Fruit fly (Drosophila melanogaster): Measurements from ENCODE around the gene CG46281.

The CG46281 gene

DNA sequence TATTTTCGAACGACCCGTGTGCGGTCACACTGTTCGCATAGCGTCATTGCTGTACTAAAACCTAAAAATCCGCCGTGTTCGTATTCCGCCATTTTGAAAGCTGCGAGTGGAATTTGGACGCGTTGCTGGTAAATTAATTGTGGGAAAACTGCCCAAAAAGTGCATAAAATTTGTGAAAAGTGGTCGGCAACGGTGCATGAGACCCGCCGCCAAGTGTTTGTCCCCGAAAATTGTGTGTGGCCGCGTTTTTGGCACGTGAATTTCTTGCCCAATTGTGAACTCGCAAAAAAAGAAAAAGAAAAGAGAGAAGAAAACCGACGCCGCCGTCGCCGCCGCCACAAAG, 18.5 kb downstream of the CG46281 start, which contains the start of gene CtBP (continued):
- TF ChIP-seq CG11723 (GFP tag; optimal IDR thresholded peaks at IDR 0.05) (no peak), bigmax (GFP tag; optimal IDR thresholded peaks at IDR 0.05) (no peak), sd (tag; optimal IDR thresholded peaks at IDR 0.05) (peak; percentile 88), Adf1 (GFP tag; IDR thresholded peaks at IDR 0.05) (peak; percentile 23; the same call in 1 of the 2 replicates), CG17361 (GFP tag; IDR thresholded peaks at IDR 0.05) (no peak), ato (GFP tag; IDR thresholded peaks at IDR 0.05; ENCODE audit: partially characterized antibody) (no peak), CG7963 (GFP tag; IDR thresholded peaks at IDR 0.05; ENCODE audit: partially characterized antibody) (no peak), Poxn (GFP tag; IDR thresholded peaks at IDR 0.05) (no peak), Oaz (GFP tag; IDR thresholded peaks at IDR 0.05) (no peak), Aef1 (GFP tag; IDR thresholded peaks at IDR 0.05) (no peak), ken (GFP tag; IDR thresholded peaks at IDR 0.05) (no peak), CG3407 (GFP tag; optimal IDR thresholded peaks at IDR 0.05) (no peak), amos (GFP tag; IDR thresholded peaks at IDR 0.05; ENCODE audit: partially characterized antibody) (no peak), HLH54F (GFP tag; optimal IDR thresholded peaks at IDR 0.05) (no peak), phol (tag; optimal IDR thresholded peaks at IDR 0.05) (peak; percentile 96), bab2 (GFP tag; optimal IDR thresholded peaks at IDR 0.05) (no peak), CG2875 (GFP tag; optimal IDR thresholded peaks at IDR 0.05) (no peak), salm (tag; optimal IDR thresholded peaks at IDR 0.05) (no peak), CG4282 (GFP tag; optimal IDR thresholded peaks at IDR 0.05) (no peak), nom (GFP tag; optimal IDR thresholded peaks at IDR 0.05) (peak; percentile 63), CG12659 (GFP tag; optimal IDR thresholded peaks at IDR 0.05) (peak; percentile 55), Lim3 (GFP tag; IDR thresholded peaks at IDR 0.05) (no peak), luna (GFP tag; optimal IDR thresholded peaks at IDR 0.05) (no peak), CG4404 (GFP tag; IDR thresholded peaks at IDR 0.05) (no peak), CG6175 (GFP tag; IDR thresholded peaks at IDR 0.05) (no peak), zf30C (GFP tag; optimal IDR thresholded peaks at IDR 0.05) (peak; percentile 24), ems (GFP tag; optimal IDR thresholded peaks at IDR 0.05) (no peak)

DNA sequence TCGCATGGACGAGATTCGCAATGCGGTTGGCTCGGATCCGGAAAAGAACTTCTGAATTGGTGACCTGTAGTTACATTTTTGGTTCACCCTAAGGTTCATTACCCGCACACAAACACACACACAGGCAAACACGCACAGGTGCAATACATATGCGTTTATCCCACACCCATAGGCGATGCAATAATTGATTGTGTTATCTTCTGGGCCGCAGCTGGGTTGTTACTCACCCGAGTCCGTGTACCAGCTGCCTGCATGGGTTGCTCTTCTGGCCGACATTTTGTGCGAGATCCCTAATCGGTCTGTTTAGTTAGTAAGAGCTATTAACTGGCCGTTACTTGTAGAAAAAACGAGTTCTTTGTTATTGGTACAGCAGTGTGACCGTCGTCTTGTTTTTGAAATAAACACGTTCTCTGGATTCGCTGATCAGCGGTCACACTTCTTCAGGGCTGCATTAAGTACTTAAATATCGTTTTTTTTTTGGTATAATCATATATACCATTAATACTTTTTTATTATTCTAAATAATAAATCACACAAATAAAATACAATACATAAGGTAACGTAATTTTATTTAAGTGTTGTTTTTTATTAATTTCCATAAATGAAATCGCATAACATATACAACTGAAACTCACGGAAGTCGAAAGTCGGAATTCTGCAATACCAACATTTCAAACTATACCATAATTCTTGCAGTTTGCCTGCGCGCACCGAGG, 19.0 kb downstream of the CG46281 start, which contains the start of gene CG8031:
Gene CG8031, minus strand, starts transcription at position 406 of the 716 bp plus-strand sequence.
- TF ChIP-seq NK7.1 (GFP tag; optimal IDR thresholded peaks at IDR 0.05) (no peak), insv (GFP tag; optimal IDR thresholded peaks at IDR 0.05) (peak in 1 of 2 experiments; percentile 12), Hr78 (GFP tag; optimal IDR thresholded peaks at IDR 0.05) (no peak), ranshi (GFP tag; IDR thresholded peaks at IDR 0.05) (no peak), CG31224 (GFP tag; IDR thresholded peaks at IDR 0.05) (no peak), MBD-R2 (GFP tag; IDR thresholded peaks at IDR 0.05) (no peak; the same call in 1 of the 2 replicates), twi (tag; optimal IDR thresholded peaks at IDR 0.05) (no peak), Bgb (GFP tag; IDR thresholded peaks at IDR 0.05; ENCODE audit: partially characterized antibody) (0 out of 2 replicates have a peak, but pooled peaks have one; percentile 17), CG12391 (tag; optimal IDR thresholded peaks at IDR 0.05) (peak; percentile 41), Sin3A (optimal IDR thresholded peaks at IDR 0.05) (peak; percentile 91), CG32532 (GFP tag; IDR thresholded peaks at IDR 0.05) (no peak), tll (GFP tag; optimal IDR thresholded peaks at IDR 0.05) (peak in 1 of 2 experiments; percentile 5), CG8924 (tag; optimal IDR thresholded peaks at IDR 0.05) (no peak), nmo (GFP tag; optimal IDR thresholded peaks at IDR 0.05) (peak; percentile 68), ken (GFP tag; IDR thresholded peaks at IDR 0.05) (no peak), YL-1 (GFP tag; optimal IDR thresholded peaks at IDR 0.05) (peak; percentile 46), CG18011 (GFP tag; optimal IDR thresholded peaks at IDR 0.05) (no peak), Myb (GFP tag; optimal IDR thresholded peaks at IDR 0.05) (peak; percentile 35), CG4617 (GFP tag; optimal IDR thresholded peaks at IDR 0.05; ENCODE audit: borderline replicate concordance) (peak; percentile 58), tx (GFP tag; optimal IDR thresholded peaks at IDR 0.05) (no peak), CG9817 (tag; optimal IDR thresholded peaks at IDR 0.05) (no peak), HmgD (GFP tag; optimal IDR thresholded peaks at IDR 0.05) (no peak), HLH54F (GFP tag; optimal IDR thresholded peaks at IDR 0.05) (no peak), Lim3 (GFP tag; IDR thresholded peaks at IDR 0.05) (no peak), hbn (GFP tag; IDR thresholded peaks at IDR 0.05; ENCODE audit: partially characterized antibody) (no peak), CG3847 (GFP tag; IDR thresholded peaks at IDR 0.05) (peak; percentile 54)

Data from whole organism, embryonic.